Worm (Caenorhabditis elegans): ENCODE data around the gene unc-43.

DNA sequence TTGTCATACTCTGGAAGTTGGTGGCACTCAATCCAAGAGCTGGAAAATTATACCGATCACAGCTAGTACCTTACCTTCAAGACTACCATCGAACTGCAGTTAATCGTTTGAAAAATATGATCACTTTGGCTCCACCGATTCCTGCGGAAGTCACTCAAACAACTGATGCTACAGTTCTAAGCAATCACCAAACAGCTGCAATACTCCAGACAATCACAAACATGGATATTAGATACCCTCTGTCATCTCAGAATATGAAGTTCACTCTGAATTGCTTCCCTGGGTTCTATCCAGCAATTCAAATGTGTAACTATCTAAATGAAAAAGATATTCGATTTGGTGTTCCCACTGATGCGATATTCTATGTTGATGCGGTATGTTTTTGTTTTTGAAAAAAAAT, 61.4 kb downstream of the unc-43 start:
- TF ChIP-seq ama-1 (optimal IDR thresholded peaks at IDR 0.05) (no peak), fos-1 (tag; optimal IDR thresholded peaks at IDR 0.05) (no peak), elt-3 (tag; optimal IDR thresholded peaks at IDR 0.05) (no peak), lin-39 (tag; optimal IDR thresholded peaks at IDR 0.05) (no peak), nhr-25 (tag; optimal IDR thresholded peaks at IDR 0.05) (no peak), crh-2 (tag; optimal IDR thresholded peaks at IDR 0.05) (no peak), unc-62 (GFP tag; optimal IDR thresholded peaks at IDR 0.05) (no peak), nhr-77 (tag; optimal IDR thresholded peaks at IDR 0.05) (no peak)

Data from whole organism, L2 larva.